Worm (Caenorhabditis elegans) whole organism, young adult: ENCODE measurements around the gene F35E8.10.

ENCODE experiments used
- C06A6.2 ChIP-seq: fragments of 200-800 bp; sonication (Bioruptor generic); conservative IDR thresholded peaks from 2 replicates; pipeline ENCODE4 v1.3.6; 2022; ENCODE audit warnings: missing genetic modification characterization, missing compliant biosample characterization
- F10E7.11 ChIP-seq: sonication (generic microtip); optimal IDR thresholded peaks from 2 replicates; lab custom pipeline; 2017; ENCODE audit warnings: mild to moderate bottlenecking, missing genetic modification characterization, moderate library complexity, missing compliant biosample characterization
- F49E8.2 ChIP-seq: sonication (generic microtip); optimal IDR thresholded peaks from 3 replicates; lab custom pipeline; 2017; ENCODE audit warnings: missing genetic modification characterization, mild to moderate bottlenecking, missing compliant biosample characterization, antibody characterized with exemption, moderate library complexity; ENCODE audit not compliant: insufficient read depth
- F57C9.4 ChIP-seq: sonication (generic microtip); optimal IDR thresholded peaks from 2 replicates; lab custom pipeline; 2017; ENCODE audit warnings: mild to moderate bottlenecking, missing genetic modification characterization, missing compliant biosample characterization
- Y53F4B.3 ChIP-seq: fragments of 200-800 bp; sonication (Bioruptor generic); IDR thresholded peaks from 2 replicates; pipeline ENCODE4 v1.3.6; 2022; ENCODE audit warnings: missing genetic modification reagents, missing genetic modification characterization, missing compliant biosample characterization
- Y53G8AR.9 ChIP-seq: fragments of 200-800 bp; sonication (Bioruptor generic); conservative IDR thresholded peaks from 2 replicates; pipeline ENCODE4 v1.3.6; 2022; ENCODE audit warnings: missing genetic modification reagents, missing genetic modification characterization, missing compliant biosample characterization
- Y56A3A.18 ChIP-seq: fragments of 200-800 bp; sonication (Bioruptor generic); IDR thresholded peaks from 2 replicates; pipeline ENCODE4 v1.3.6; 2022; ENCODE audit warnings: missing genetic modification reagents, missing genetic modification characterization, missing compliant biosample characterization
- Y79H2A.3 ChIP-seq: fragments of 200-800 bp; sonication (Bioruptor generic); conservative IDR thresholded peaks from 2 replicates; pipeline ENCODE4 v1.3.6; 2022; ENCODE audit warnings: missing genetic modification reagents, missing genetic modification characterization, missing compliant biosample characterization
- athp-1 ChIP-seq: sonication (generic microtip); optimal IDR thresholded peaks from 2 replicates; lab custom pipeline; 2017; ENCODE audit warnings: mild to moderate bottlenecking, missing genetic modification characterization, missing compliant biosample characterization
- attf-5 ChIP-seq: fragments of 200-800 bp; sonication (Bioruptor generic); optimal IDR thresholded peaks from 2 replicates; lab custom pipeline; 2018; ENCODE audit warnings: mild to moderate bottlenecking, missing genetic modification characterization, missing compliant biosample characterization
- bed-1 ChIP-seq: fragments of 200-800 bp; sonication (Bioruptor generic); IDR thresholded peaks from 2 replicates; pipeline ENCODE4 v1.3.6; 2022; ENCODE audit warnings: missing genetic modification reagents, missing genetic modification characterization, missing compliant biosample characterization
- cebp-1 ChIP-seq, 2 experiments: fragments of 200-800 bp in 1 of 2; sonication (Bioruptor generic) in 1 of 2; sonication (generic microtip) in 1 of 2; IDR thresholded peaks in 1 of 2; optimal IDR thresholded peaks in 1 of 2; 2 replicates each; pipeline versions ENCODE4 v1.3.6 to Lab custom; 2017 to 2022; ENCODE audit warnings: missing compliant biosample characterization in 2 of 2, missing genetic modification characterization in 2 of 2, mild to moderate bottlenecking in 1 of 2, missing genetic modification reagents in 1 of 2, moderate library complexity in 1 of 2
- cebp-2 ChIP-seq: fragments of 200-800 bp; sonication (Bioruptor generic); IDR thresholded peaks from 2 replicates; pipeline ENCODE4 v1.3.6; 2022; ENCODE audit warnings: missing genetic modification characterization, missing compliant biosample characterization
- ceh-27 ChIP-seq: fragments of 200-800 bp; sonication (Bioruptor generic); optimal IDR thresholded peaks from 2 replicates; lab custom pipeline; 2018; ENCODE audit warnings: mild to moderate bottlenecking, missing genetic modification characterization, moderate library complexity, missing compliant biosample characterization
- ceh-58 ChIP-seq: fragments of 200-800 bp; sonication (Bioruptor generic); IDR thresholded peaks from 2 replicates; pipeline ENCODE4 v1.3.6; 2022; ENCODE audit warnings: missing genetic modification characterization, missing compliant biosample characterization
- dpl-1 ChIP-seq: fragments of 150-350 bp; optimal IDR thresholded peaks from 2 replicates; lab custom pipeline; 2014; ENCODE audit warnings: missing biosample characterization, missing genetic modification reagents, missing genetic modification characterization
- egl-44 ChIP-seq: fragments of 200-800 bp; sonication (Bioruptor generic); IDR thresholded peaks from 2 replicates; pipeline ENCODE4 v1.3.6; 2022; ENCODE audit warnings: missing genetic modification reagents, missing genetic modification characterization, missing compliant biosample characterization
- ets-4 ChIP-seq: fragments of 200-800 bp; sonication (Bioruptor generic); optimal IDR thresholded peaks from 2 replicates; lab custom pipeline; 2018; ENCODE audit warnings: mild to moderate bottlenecking, missing genetic modification characterization, missing compliant biosample characterization
- hmg-1.2 ChIP-seq: fragments of 200-800 bp; sonication (Bioruptor generic); IDR thresholded peaks from 2 replicates; pipeline ENCODE4 v1.3.6; 2022; ENCODE audit warnings: missing genetic modification reagents, missing genetic modification characterization, missing compliant biosample characterization
- lag-1 ChIP-seq: fragments of 200-800 bp; sonication (Bioruptor generic); IDR thresholded peaks from 2 replicates; pipeline ENCODE4 v1.3.6; 2022; ENCODE audit warnings: missing genetic modification reagents, missing genetic modification characterization, missing compliant biosample characterization
- madf-10 ChIP-seq: sonication (generic microtip); optimal IDR thresholded peaks from 2 replicates; lab custom pipeline; 2016; ENCODE audit warnings: mild to moderate bottlenecking, missing genetic modification characterization, missing compliant biosample characterization
- mes-4 ChIP-seq: sonication (generic microtip); optimal IDR thresholded peaks from 2 replicates; lab custom pipeline; 2016; ENCODE audit warnings: missing genotype, missing genetic modification characterization, missing compliant biosample characterization
- nfyb-1 ChIP-seq: fragments of 200-800 bp; sonication (Bioruptor generic); IDR thresholded peaks from 2 replicates; pipeline ENCODE4 v1.3.6; 2022; ENCODE audit warnings: missing genetic modification reagents, missing genetic modification characterization, missing compliant biosample characterization
- nhr-120 ChIP-seq: fragments of 200-800 bp; sonication (Bioruptor generic); IDR thresholded peaks from 2 replicates; pipeline ENCODE4 v1.3.6; 2022; ENCODE audit warnings: missing genetic modification characterization, missing compliant biosample characterization
- nhr-179 ChIP-seq: sonication (generic microtip); optimal IDR thresholded peaks from 2 replicates; lab custom pipeline; 2016; ENCODE audit warnings: mild to moderate bottlenecking, missing genetic modification characterization, missing compliant biosample characterization
- nhr-80 ChIP-seq: sonication (generic microtip); optimal IDR thresholded peaks from 2 replicates; lab custom pipeline; 2016; ENCODE audit warnings: missing genetic modification characterization, missing compliant biosample characterization
- nhr-90 ChIP-seq: sonication (generic microtip); optimal IDR thresholded peaks from 2 replicates; lab custom pipeline; 2016; ENCODE audit warnings: missing genotype, mild to moderate bottlenecking, missing genetic modification characterization, missing compliant biosample characterization
- rcor-1 ChIP-seq: fragments of 200-800 bp; sonication (Bioruptor generic); IDR thresholded peaks from 2 replicates; pipeline ENCODE4 v1.3.6; 2022; ENCODE audit warnings: missing genetic modification reagents, missing genetic modification characterization, missing compliant biosample characterization
- snpc-1.3 ChIP-seq: sonication (generic microtip); optimal IDR thresholded peaks from 2 replicates; lab custom pipeline; 2017; ENCODE audit warnings: missing genetic modification characterization, mild to moderate bottlenecking, missing compliant biosample characterization, antibody characterized with exemption, moderate library complexity, missing genotype, missing genetic modification reagents; ENCODE audit not compliant: insufficient read depth
- tlf-1 ChIP-seq: fragments of 200-800 bp; sonication (Bioruptor generic); optimal IDR thresholded peaks from 2 replicates; lab custom pipeline; 2018; ENCODE audit warnings: mild to moderate bottlenecking, missing genetic modification characterization, missing compliant biosample characterization
- ztf-3 ChIP-seq: fragments of 200-800 bp; sonication (Bioruptor generic); optimal IDR thresholded peaks from 2 replicates; lab custom pipeline; 2018; ENCODE audit warnings: mild to moderate bottlenecking, missing genetic modification characterization, missing compliant biosample characterization

Gene F35E8.10

DNA sequence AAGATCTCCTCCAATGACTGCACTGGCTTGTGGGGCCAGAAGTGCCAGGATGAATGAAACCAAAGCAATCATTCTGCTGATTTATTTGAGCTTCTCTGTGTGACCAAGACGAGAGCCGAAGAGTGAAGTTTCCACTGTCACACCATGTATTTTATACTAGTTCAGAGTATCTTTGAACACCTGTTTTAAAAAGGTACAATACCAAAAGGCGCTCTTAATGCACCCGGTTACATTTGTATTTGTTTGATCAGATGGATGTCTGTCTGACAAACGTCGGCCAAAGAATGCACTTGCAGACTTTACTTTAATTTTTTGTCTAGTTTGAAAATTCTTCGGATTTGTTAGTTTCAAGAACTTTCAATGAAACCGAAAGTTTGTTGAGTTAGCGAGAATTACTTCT lies at the start of gene F35E8.10:
TSS of gene F35E8.10 (minus strand) at position 101 of the 400 bp plus-strand sequence.
- no peak for TF ChIP-seq ceh-58
- TF ChIP-seq F49E8.2 (tag; lab: Kevin White, UChicago): no peak

DNA sequence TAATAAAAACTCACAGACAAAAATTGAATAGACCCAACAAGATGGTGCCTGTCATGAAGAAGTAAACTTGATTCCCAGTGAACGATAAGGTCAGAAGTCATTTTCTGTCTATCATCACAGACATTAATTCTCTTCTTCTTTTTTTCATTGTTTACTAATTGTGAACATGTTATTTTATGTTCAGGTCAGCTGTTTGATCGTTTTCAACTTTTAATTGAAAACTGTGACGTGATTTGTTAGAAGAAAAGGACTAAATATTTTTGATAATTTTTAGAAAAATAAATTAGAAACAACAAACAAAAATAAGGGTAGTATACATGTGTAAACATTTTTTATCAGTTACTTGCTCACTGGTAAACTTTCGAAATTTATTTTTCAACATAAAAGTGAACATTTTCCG lies 49.5 kb upstream of the F35E8.10 start, which contains the start of gene F36G9.7:
TSS of gene F36G9.7 (minus strand) at position 101 of the 400 bp plus-strand sequence.
- no peak for TF ChIP-seq bed-1 (GFP tag; lab: Robert Waterston, UW)

DNA sequence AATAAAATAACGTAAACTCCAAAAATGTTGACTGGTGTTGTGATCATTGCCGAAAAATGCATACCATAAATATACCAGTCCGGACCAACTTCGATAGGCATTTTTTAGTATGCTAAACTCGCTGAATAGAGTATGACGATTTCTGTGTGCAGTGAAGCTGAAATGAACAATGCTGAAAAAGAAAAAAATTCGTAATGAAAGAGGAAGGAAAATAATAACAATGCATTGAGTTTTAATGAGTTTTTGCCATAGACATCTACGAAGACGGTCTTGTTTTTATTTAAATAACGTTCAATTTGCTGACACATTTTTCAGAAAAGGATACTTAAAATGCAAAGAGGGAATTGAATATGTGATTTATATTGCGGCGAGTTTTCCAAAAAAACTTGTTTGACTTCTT lies 47.4 kb upstream of the F35E8.10 start, which contains the start of gene sri-1:
TSS of gene sri-1 (minus strand) at position 101 of the 400 bp plus-strand sequence.
- TF ChIP-seq lag-1 (no peak), dpl-1 (GFP tag; lab: Kevin White, UChicago) (no peak), nfyb-1 (no peak), nhr-90 (tag; lab: Kevin White, UChicago) (no peak), Y53G8AR.9 (GFP tag; lab: Robert Waterston, UW) (no peak), F10E7.11 (tag; lab: Kevin White, UChicago) (no peak), ets-4 (GFP tag; lab: Kevin White, UChicago) (no peak), Y79H2A.3 (no peak), snpc-1.3 (tag; lab: Kevin White, UChicago) (no peak), C06A6.2 (no peak), nhr-120 (GFP tag; lab: Robert Waterston, UW) (no peak), madf-10 (no peak), egl-44 (no peak), rcor-1 (no peak), attf-5 (no peak), ztf-3 (GFP tag; lab: Kevin White, UChicago) (no peak), cebp-1 (GFP tag; IDR thresholded peaks at IDR 0.05; lab: Robert Waterston, UW) (no peak), cebp-1 (tag; optimal IDR thresholded peaks at IDR 0.05; lab: Kevin White, UChicago) (no peak), cebp-2 (GFP tag; lab: Robert Waterston, UW) (no peak)

DNA sequence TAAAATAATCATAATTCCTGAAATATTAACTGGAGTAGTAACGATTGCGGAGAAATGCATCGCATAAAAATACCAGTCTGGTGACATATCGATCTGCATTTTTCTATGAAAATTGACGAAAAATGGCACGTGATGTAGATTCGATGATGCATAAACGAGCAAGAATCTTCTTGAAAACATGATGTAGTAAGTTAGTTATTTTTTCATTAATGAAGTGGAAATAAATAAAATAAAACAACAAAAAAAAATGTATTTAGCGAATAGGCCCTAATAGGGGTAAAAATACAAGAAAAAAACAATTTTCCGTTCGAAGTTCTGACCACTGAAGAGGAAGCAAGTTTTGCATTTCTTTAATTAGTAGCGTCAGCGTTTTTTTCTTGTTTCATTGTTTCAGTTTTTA lies 44.9 kb upstream of the F35E8.10 start, which contains the start of gene sri-2:
TSS of gene sri-2 (minus strand) at position 101 of the 400 bp plus-strand sequence.
- TF ChIP-seq mes-4 (no peak), nhr-80 (tag; lab: Kevin White, UChicago) (no peak)

DNA sequence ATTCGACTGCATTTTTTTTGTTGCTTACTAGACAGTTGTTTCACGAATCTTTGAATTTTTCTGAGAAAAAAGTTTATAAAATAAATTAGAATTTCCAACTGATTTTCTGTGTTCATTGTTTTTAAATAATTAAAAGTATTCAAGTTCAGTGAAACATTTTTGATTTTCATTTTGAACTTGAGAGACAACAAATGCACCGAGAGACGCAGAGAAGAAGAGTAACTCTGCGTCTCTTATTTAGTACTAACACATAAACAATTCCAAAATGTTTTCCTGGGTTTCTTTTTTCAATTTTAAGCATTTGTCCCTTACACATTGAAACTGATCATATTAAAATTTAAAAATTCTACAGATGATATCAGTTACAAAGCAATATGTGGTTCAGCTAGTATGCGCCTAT lies 39.3 kb upstream of the F35E8.10 start:
- TF ChIP-seq Y53F4B.3 (GFP tag; lab: Robert Waterston, UW) (no peak), tlf-1 (no peak), hmg-1.2 (peak; percentile 70; the same call in 1 of the 2 replicates)

DNA sequence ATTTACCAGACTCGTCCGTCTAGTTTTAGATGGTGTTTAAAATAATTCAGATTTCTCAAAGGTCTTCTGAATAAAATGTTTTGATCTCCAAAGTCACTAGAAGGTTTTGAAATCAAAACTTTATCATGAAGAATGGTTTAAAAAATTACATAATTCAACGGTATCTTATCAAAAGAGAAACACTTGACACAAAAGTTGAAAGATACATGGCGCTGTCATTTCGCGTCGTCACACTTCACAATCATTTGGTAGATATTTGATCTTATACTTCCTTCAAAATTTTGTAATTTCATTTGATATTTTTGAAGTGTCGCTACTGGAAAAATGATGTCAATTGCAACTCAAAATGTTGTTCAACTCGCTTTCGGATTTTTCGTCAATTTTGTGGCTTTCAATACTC lies 36.9 kb upstream of the F35E8.10 start, which contains the start of gene F36G9.3:
TSS of gene F36G9.3 (plus strand) at position 301 of the 400 bp plus-strand sequence.
- no peak for TF ChIP-seq F10E7.11 (tag; lab: Kevin White, UChicago)
- no peak for TF ChIP-seq nhr-179 (tag; lab: Kevin White, UChicago)
- no peak for TF ChIP-seq ztf-3 (GFP tag; lab: Kevin White, UChicago)
- no peak for TF ChIP-seq Y56A3A.18 (GFP tag; lab: Robert Waterston, UW)
- TF ChIP-seq athp-1: no peak
- no peak for TF ChIP-seq F57C9.4
- no peak for TF ChIP-seq ceh-27 (GFP tag; lab: Kevin White, UChicago)
